Worm (Caenorhabditis elegans): Measurements from ENCODE around the gene F10C1.23.

DNA sequence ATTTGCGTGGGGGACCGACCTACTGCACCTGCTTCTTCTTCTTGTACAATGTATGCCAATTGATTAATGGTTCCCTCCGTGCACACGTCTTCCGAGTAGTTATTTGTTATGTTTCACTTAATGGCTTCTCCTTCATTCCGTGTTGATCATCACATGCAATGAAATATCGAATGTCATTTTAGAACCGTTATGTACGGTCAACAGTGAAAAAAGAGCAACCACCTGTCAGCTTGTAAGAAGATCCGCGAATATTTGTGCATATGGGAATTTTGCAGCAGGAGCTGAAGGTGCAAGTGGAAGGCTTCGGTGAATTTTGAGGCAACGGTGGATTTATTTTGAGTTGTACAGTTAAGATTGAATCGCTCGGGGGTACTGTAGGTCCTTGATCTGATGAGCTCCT, 21.2 kb upstream of the F10C1.23 start:
- TF ChIP-seq W03F9.2 (tag; optimal IDR thresholded peaks at IDR 0.05) (no peak), him-1 (tag; optimal IDR thresholded peaks at IDR 0.05) (no peak), dao-5 (tag; optimal IDR thresholded peaks at IDR 0.05) (no peak)

All from whole organism, L4/young adult.